Worm (Caenorhabditis elegans) whole organism, L3 larva: ENCODE results near the gene try-3.

ENCODE experiments used
- ama-1 ChIP-seq: fragments of 150-350 bp; optimal IDR thresholded peaks from 2 replicates; lab custom pipeline; 2018
- ceh-28 ChIP-seq: fragments of 150-350 bp; optimal IDR thresholded peaks from 2 replicates; lab custom pipeline; 2014; ENCODE audit warnings: missing biosample characterization, missing genetic modification reagents, missing genetic modification characterization
- elt-1 ChIP-seq: fragments of 150-350 bp; optimal IDR thresholded peaks from 2 replicates; lab custom pipeline; 2014; ENCODE audit warnings: missing biosample characterization, missing genetic modification characterization
- elt-3 ChIP-seq, 3 experiments: fragments of 150-350 bp in 1 of 3; sonication (generic microtip) in 2 of 3; optimal IDR thresholded peaks; 2 replicates in 2 of 3; 4 replicates in 1 of 3; lab custom pipeline; 2014 to 2017; ENCODE audit warnings: missing biosample characterization in 3 of 3, missing genetic modification characterization in 3 of 3
- lin-15B ChIP-seq: fragments of 150-350 bp; optimal IDR thresholded peaks from 2 replicates; lab custom pipeline; 2014; ENCODE audit warnings: missing biosample characterization, missing genetic modification characterization
- nfya-1 ChIP-seq: sonication (generic microtip); optimal IDR thresholded peaks from 2 replicates; lab custom pipeline; 2017; ENCODE audit warnings: missing genetic modification characterization, mild to moderate bottlenecking, missing compliant biosample characterization, antibody characterized with exemption, moderate library complexity; ENCODE audit not compliant: insufficient read depth
- nhr-11 ChIP-seq: fragments of 150-350 bp; optimal IDR thresholded peaks from 2 replicates; lab custom pipeline; 2014; ENCODE audit warnings: missing biosample characterization, missing genetic modification characterization
- nhr-12 ChIP-seq: fragments of 150-350 bp; optimal IDR thresholded peaks from 2 replicates; lab custom pipeline; 2014; ENCODE audit warnings: missing biosample characterization, missing genetic modification characterization
- nhr-237 ChIP-seq: fragments of 150-350 bp; optimal IDR thresholded peaks from 2 replicates; lab custom pipeline; 2014; ENCODE audit warnings: missing biosample characterization, missing genetic modification characterization
- nhr-76 ChIP-seq: fragments of 150-350 bp; sonication (generic microtip); optimal IDR thresholded peaks from 5 replicates; lab custom pipeline; 2014; ENCODE audit warnings: missing biosample characterization, missing genetic modification characterization
- nhr-77 ChIP-seq: fragments of 150-350 bp; optimal IDR thresholded peaks from 2 replicates; lab custom pipeline; 2014; ENCODE audit warnings: missing biosample characterization, missing genetic modification characterization
- snpc-4 ChIP-seq: fragments of 150-350 bp; optimal IDR thresholded peaks from 2 replicates; lab custom pipeline; 2014; ENCODE audit warnings: missing biosample characterization, missing genetic modification characterization
- unc-62 ChIP-seq: fragments of 150-350 bp; sonication (generic microtip); optimal IDR thresholded peaks from 4 replicates; lab custom pipeline; 2014; ENCODE audit warnings: missing biosample characterization, missing genetic modification reagents, missing genetic modification characterization
- zag-1 ChIP-seq: fragments of 150-350 bp; optimal IDR thresholded peaks from 2 replicates; lab custom pipeline; 2014; ENCODE audit warnings: missing biosample characterization, missing genetic modification characterization

ce11 chrIV:6601213-6601724, 44.3 kb downstream of the try-3 start, which contains the start of gene sup-36:
- no peak for TF ChIP-seq nhr-237
- TF ChIP-seq nhr-76 (tag; lab: Kevin White, UChicago): no peak
- peak; percentile 40 for TF ChIP-seq nfya-1
- TF ChIP-seq nhr-11 (tag; lab: Kevin White, UChicago): no peak
- no peak for TF ChIP-seq zag-1
- no peak for TF ChIP-seq nhr-12 (tag; lab: Kevin White, UChicago)
- TF ChIP-seq nhr-77 (tag; lab: Kevin White, UChicago): no peak
- no peak for TF ChIP-seq unc-62
- no peak for TF ChIP-seq elt-1 (tag; lab: Kevin White, UChicago)
- TF ChIP-seq ceh-28: peak; percentile 64
- no peak for TF ChIP-seq snpc-4 (tag; lab: Kevin White, UChicago)
- TF ChIP-seq elt-3 (tag; optimal IDR thresholded peaks at IDR 0.05; lab: Kevin White, UChicago): no peak
- TF ChIP-seq ama-1 (lab: Kevin White, UChicago): no peak
- TF ChIP-seq lin-15B (tag; lab: Kevin White, UChicago): no peak
